Worm (Caenorhabditis elegans) whole organism, mixed stage, embryonic: ENCODE measurements around the gene szy-2.
A peak's percentile ranks its signal among the peaks of the same experiment; 100 is the strongest.

Source experiments
- M03D4.4 ChIP-seq: sonication (generic microtip); optimal IDR thresholded peaks from 2 replicates; lab custom pipeline; 2017; ENCODE audit warnings: mild to moderate bottlenecking, missing genetic modification characterization, missing compliant biosample characterization
- bed-3 ChIP-seq: fragments of 200-800 bp; sonication (Bioruptor generic); optimal IDR thresholded peaks from 3 replicates; lab custom pipeline; 2018; ENCODE audit warnings: mild to moderate bottlenecking, missing genetic modification characterization, moderate library complexity, missing compliant biosample characterization
- blmp-1 ChIP-seq: fragments of 150-350 bp; optimal IDR thresholded peaks from 2 replicates; lab custom pipeline; 2014; ENCODE audit warnings: missing biosample characterization, missing genetic modification characterization
- ceh-39 ChIP-seq: fragments of 150-350 bp; optimal IDR thresholded peaks from 2 replicates; lab custom pipeline; 2014; ENCODE audit warnings: missing biosample characterization, missing genetic modification characterization
- ceh-43 ChIP-seq: fragments of 200-800 bp; sonication (Bioruptor generic); optimal IDR thresholded peaks from 2 replicates; lab custom pipeline; 2018; ENCODE audit warnings: mild to moderate bottlenecking, missing genetic modification characterization, moderate library complexity, missing compliant biosample characterization
- ceh-83 ChIP-seq: fragments of 200-800 bp; sonication (Bioruptor generic); optimal IDR thresholded peaks from 2 replicates; lab custom pipeline; 2018; ENCODE audit warnings: mild to moderate bottlenecking, missing genetic modification characterization, missing compliant biosample characterization
- ces-1 ChIP-seq: fragments of 150-350 bp; optimal IDR thresholded peaks from 2 replicates; lab custom pipeline; 2014; ENCODE audit warnings: missing biosample characterization, missing genetic modification reagents, missing genetic modification characterization
- drap-1 ChIP-seq: fragments of 200-800 bp; sonication (Bioruptor generic); optimal IDR thresholded peaks from 3 replicates; lab custom pipeline; 2018; ENCODE audit warnings: mild to moderate bottlenecking, missing genetic modification characterization, missing compliant biosample characterization
- elt-1 ChIP-seq: sonication (generic microtip); optimal IDR thresholded peaks from 2 replicates; lab custom pipeline; 2017; ENCODE audit warnings: missing genetic modification characterization, mild to moderate bottlenecking, missing compliant biosample characterization, antibody characterized with exemption, moderate library complexity, borderline replicate concordance; ENCODE audit not compliant: insufficient read depth
- elt-3 ChIP-seq: fragments of 150-350 bp; optimal IDR thresholded peaks from 2 replicates; lab custom pipeline; 2014; ENCODE audit warnings: missing biosample characterization, missing genetic modification characterization
- flh-1 ChIP-seq: fragments of 200-800 bp; sonication (Bioruptor generic); optimal IDR thresholded peaks from 2 replicates; lab custom pipeline; 2018; ENCODE audit warnings: mild to moderate bottlenecking, missing genetic modification characterization, moderate library complexity, missing compliant biosample characterization
- ham-2 ChIP-seq: fragments of 200-800 bp; sonication (Bioruptor generic); optimal IDR thresholded peaks from 2 replicates; lab custom pipeline; 2018; ENCODE audit warnings: mild to moderate bottlenecking, missing genetic modification characterization, missing compliant biosample characterization
- hlh-1 ChIP-seq: fragments of 150-350 bp; optimal IDR thresholded peaks from 2 replicates; lab custom pipeline; 2014; ENCODE audit warnings: missing biosample characterization, missing genetic modification reagents, missing genetic modification characterization
- lin-13 ChIP-seq: fragments of 150-350 bp; optimal IDR thresholded peaks from 2 replicates; lab custom pipeline; 2014; ENCODE audit warnings: missing biosample characterization, missing genetic modification characterization
- lin-32 ChIP-seq: fragments of 200-800 bp; sonication (Bioruptor generic); optimal IDR thresholded peaks from 2 replicates; lab custom pipeline; 2018; ENCODE audit warnings: mild to moderate bottlenecking, missing genetic modification characterization, missing compliant biosample characterization
- lsy-2 ChIP-seq: fragments of 150-350 bp; optimal IDR thresholded peaks from 2 replicates; lab custom pipeline; 2014; ENCODE audit warnings: missing biosample characterization, missing genetic modification characterization
- mab-5 ChIP-seq: fragments of 150-350 bp; optimal IDR thresholded peaks from 2 replicates; lab custom pipeline; 2014; ENCODE audit warnings: missing biosample characterization, missing genetic modification characterization
- mep-1 ChIP-seq: fragments of 150-350 bp; optimal IDR thresholded peaks from 2 replicates; lab custom pipeline; 2017; ENCODE audit warnings: missing biosample characterization, missing genetic modification reagents, missing genetic modification characterization, inconsistent platforms
- mls-2 ChIP-seq: sonication (generic microtip); optimal IDR thresholded peaks from 2 replicates; lab custom pipeline; 2016; ENCODE audit warnings: mild to moderate bottlenecking, missing genetic modification characterization, moderate library complexity, missing compliant biosample characterization
- nhr-12 ChIP-seq: fragments of 150-350 bp; optimal IDR thresholded peaks from 2 replicates; lab custom pipeline; 2014; ENCODE audit warnings: missing biosample characterization, missing genetic modification characterization
- nhr-2 ChIP-seq: fragments of 150-350 bp; optimal IDR thresholded peaks from 2 replicates; lab custom pipeline; 2014; ENCODE audit warnings: missing biosample characterization, missing genetic modification characterization
- nhr-237 ChIP-seq: fragments of 150-350 bp; optimal IDR thresholded peaks from 2 replicates; lab custom pipeline; 2014; ENCODE audit warnings: missing biosample characterization, missing genetic modification characterization
- nhr-28 ChIP-seq: fragments of 150-350 bp; optimal IDR thresholded peaks from 2 replicates; lab custom pipeline; 2014; ENCODE audit warnings: missing biosample characterization, missing genetic modification characterization
- nhr-76 ChIP-seq: sonication (generic microtip); optimal IDR thresholded peaks from 2 replicates; lab custom pipeline; 2017; ENCODE audit warnings: missing biosample characterization, missing genetic modification characterization
- pha-4 ChIP-seq: fragments of 150-350 bp; optimal IDR thresholded peaks from 2 replicates; lab custom pipeline; 2018; ENCODE audit warnings: missing biosample characterization, missing genetic modification reagents, missing genetic modification characterization
- sem-2 ChIP-seq: fragments of 200-800 bp; sonication (Bioruptor generic); optimal IDR thresholded peaks from 2 replicates; lab custom pipeline; 2018; ENCODE audit warnings: mild to moderate bottlenecking, missing genetic modification characterization, missing compliant biosample characterization
- snpc-4 ChIP-seq: fragments of 150-350 bp; optimal IDR thresholded peaks from 2 replicates; lab custom pipeline; 2014; ENCODE audit warnings: missing biosample characterization, missing genetic modification characterization
- sptf-1 ChIP-seq: sonication (generic microtip); optimal IDR thresholded peaks from 2 replicates; lab custom pipeline; 2017; ENCODE audit warnings: mild to moderate bottlenecking, missing genetic modification characterization, moderate library complexity, missing compliant biosample characterization
- tbx-8 ChIP-seq: fragments of 200-800 bp; sonication (Bioruptor generic); optimal IDR thresholded peaks from 2 replicates; lab custom pipeline; 2018; ENCODE audit warnings: mild to moderate bottlenecking, missing genetic modification characterization, moderate library complexity, missing compliant biosample characterization
- unc-120 ChIP-seq: sonication (generic microtip); optimal IDR thresholded peaks from 2 replicates; lab custom pipeline; 2017; ENCODE audit warnings: missing genetic modification characterization, missing compliant biosample characterization; ENCODE audit not compliant: poor library complexity, severe bottlenecking
- unc-39 ChIP-seq: fragments of 150-350 bp; optimal IDR thresholded peaks from 2 replicates; lab custom pipeline; 2014; ENCODE audit warnings: missing biosample characterization, missing genetic modification characterization
- unc-62 ChIP-seq: fragments of 150-350 bp; optimal IDR thresholded peaks from 2 replicates; lab custom pipeline; 2014; ENCODE audit warnings: missing biosample characterization, missing genetic modification reagents, missing genetic modification characterization
- zip-8 ChIP-seq: fragments of 150-350 bp; optimal IDR thresholded peaks from 2 replicates; lab custom pipeline; 2014; ENCODE audit warnings: missing biosample characterization, missing genetic modification characterization
- ztf-11 ChIP-seq: fragments of 150-350 bp; optimal IDR thresholded peaks from 2 replicates; lab custom pipeline; 2014; ENCODE audit warnings: missing biosample characterization, missing genetic modification characterization

szy-2 gene

DNA sequence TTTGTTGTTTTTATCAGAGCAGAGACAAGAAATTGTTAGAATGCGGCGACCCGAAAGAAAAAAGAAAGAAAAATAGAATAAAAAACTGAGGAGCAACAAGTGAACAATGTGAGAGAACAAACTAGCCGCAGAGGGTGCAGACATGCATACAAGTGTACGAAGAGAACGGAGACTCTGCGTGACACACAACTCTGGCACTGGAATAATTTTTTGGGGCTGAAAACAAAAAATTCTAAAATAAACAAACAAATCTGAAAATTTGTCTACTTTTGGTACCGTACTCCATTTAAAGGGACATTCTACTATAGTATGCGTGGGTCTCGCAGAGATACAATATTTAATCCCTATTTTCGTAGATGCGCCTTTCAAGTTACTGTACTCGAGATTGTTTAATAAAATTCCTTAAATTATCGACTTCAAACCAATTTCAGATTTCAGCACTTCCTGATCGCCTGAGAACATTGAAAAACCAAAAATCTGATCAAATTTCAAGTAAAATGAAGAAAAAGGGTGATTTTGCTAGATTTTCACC, 4.0 kb upstream of the szy-2 start:
- no peak for TF ChIP-seq tbx-8 (GFP tag; lab: Kevin White, UChicago)

DNA sequence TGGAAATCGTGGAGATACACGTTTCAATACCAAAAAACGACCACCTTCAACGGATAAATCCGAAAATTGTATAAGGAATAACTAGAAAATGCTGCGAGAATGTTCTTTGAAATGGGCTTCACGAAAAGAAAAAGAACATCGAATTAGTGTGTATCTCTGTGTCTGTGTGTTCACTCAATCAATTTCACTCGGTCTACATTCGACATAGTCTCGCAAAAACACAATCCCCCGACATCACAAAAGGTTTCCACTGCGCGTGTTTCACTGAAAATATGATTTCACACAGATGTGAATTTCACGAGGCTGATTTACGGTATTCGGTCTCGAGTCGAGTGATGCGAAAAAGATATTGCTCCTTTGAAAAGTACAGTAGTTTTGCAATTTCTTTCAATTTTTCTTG, 2.6 kb upstream of the szy-2 start:
- TF ChIP-seq ces-1 (GFP tag; lab: Kevin White, UChicago) (peak; percentile 6), blmp-1 (tag; lab: Kevin White, UChicago) (no peak)

DNA sequence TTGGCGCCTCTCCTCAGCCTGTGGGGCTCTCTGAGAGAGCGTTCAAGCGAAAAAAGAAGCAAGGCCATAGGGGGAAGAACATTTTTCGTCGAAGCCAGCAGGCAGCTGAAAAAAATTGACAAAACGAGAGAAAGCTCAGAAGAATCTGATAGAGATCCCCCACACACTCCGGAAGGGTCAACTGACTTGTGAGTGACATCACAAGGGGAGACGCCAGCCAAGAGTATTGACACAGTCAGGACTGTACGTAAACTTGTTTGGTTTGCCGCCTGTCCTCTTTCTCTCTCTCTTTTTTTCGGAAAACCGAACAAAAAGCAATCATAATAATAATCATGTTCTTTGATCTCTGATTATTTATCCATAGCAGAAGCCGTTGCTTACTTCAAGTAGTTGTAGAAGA, 1.8 kb upstream of the szy-2 start:
- no peak for TF ChIP-seq ces-1 (GFP tag; lab: Kevin White, UChicago)
- TF ChIP-seq ztf-11 (tag; lab: Kevin White, UChicago) = no peak
- TF ChIP-seq lin-13 (tag; lab: Kevin White, UChicago) = no peak
- TF ChIP-seq lin-32 (GFP tag; lab: Kevin White, UChicago) = no peak
- no peak for TF ChIP-seq bed-3 (GFP tag; lab: Kevin White, UChicago)

DNA sequence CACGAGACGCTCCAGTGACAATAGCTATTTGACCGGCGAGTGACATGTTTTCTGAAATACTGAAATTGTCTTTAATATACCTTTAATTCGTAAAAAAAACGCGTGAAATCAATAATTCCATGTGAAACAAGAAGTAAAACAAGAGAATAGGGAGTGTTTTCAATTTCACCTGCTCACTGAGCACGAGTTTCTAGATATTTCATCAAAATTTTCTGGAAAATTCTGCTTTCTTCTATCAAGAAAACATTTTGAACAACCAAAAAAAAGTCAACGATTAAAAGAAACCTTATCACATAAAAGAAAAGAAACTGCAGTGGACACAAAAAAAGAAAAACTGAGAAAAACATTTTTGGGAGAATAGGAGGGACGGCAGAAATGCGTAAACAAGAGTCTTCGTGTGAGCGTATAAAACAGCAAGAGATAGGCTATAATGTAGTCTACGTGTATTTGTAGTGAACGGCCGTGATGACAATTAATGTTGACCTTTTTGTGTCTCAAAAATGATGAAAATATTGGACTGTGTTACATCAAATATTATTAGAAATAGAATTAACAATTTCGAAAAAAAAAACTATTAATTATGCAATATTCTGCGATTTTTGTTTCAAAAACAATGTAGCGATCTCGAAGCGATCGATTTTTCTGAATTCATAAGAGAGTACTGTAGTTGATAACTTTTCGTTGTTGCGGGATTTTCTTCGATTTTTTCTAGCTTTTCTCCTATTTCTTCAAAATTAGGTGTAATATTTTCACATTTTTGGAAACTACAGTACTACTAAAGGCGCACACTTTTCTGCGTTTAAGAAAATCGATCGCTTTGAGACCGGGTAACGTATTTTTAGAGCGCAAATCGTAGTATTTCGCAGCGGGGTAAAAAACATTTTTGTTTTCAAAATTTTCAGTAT, 2.8 kb downstream of the szy-2 start, which contains the start of gene dhs-9:
Gene dhs-9, minus strand, starts transcription at position 51 of the 905 bp plus-strand sequence.
- TF ChIP-seq elt-3 (tag; lab: Kevin White, UChicago) (no peak), ceh-43 (GFP tag; lab: Kevin White, UChicago) (no peak), tbx-8 (GFP tag; lab: Kevin White, UChicago) (no peak), flh-1 (GFP tag; lab: Kevin White, UChicago) (no peak), blmp-1 (tag; lab: Kevin White, UChicago) (no peak), ceh-39 (tag; lab: Kevin White, UChicago) (no peak), snpc-4 (no peak), unc-39 (tag; lab: Kevin White, UChicago) (no peak), nhr-28 (tag; lab: Kevin White, UChicago) (no peak), lsy-2 (tag; lab: Kevin White, UChicago) (no peak), pha-4 (no peak), lin-13 (tag; lab: Kevin White, UChicago) (no peak)

DNA sequence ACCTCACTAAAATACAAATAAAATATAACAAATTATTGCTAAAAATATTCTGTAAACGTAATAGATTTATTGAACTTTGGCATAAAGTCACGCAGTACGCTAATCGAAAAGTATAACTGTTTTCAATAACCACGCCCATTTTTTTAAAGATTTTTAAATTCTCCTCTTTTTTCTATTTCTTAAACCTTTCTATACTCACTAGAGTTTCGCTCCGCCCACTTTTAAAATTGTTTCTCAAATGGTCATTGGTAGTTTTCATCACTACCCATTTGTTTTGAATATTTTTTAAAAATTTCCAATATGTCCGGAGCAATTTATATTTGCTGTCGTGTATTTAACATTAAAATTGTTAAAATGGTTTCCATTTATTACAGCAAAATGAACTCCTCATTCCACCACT, 9.2 kb downstream of the szy-2 start, which contains the start of gene Y32H12A.1:
Gene Y32H12A.1, plus strand, starts transcription at position 301 of the 400 bp plus-strand sequence.
- TF ChIP-seq blmp-1 (tag; lab: Kevin White, UChicago) (no peak), snpc-4 (no peak), mab-5 (tag; lab: Kevin White, UChicago) (no peak), elt-1 (tag; lab: Kevin White, UChicago) (no peak), unc-62 (no peak), ceh-43 (GFP tag; lab: Kevin White, UChicago) (no peak), lsy-2 (tag; lab: Kevin White, UChicago) (no peak)

DNA sequence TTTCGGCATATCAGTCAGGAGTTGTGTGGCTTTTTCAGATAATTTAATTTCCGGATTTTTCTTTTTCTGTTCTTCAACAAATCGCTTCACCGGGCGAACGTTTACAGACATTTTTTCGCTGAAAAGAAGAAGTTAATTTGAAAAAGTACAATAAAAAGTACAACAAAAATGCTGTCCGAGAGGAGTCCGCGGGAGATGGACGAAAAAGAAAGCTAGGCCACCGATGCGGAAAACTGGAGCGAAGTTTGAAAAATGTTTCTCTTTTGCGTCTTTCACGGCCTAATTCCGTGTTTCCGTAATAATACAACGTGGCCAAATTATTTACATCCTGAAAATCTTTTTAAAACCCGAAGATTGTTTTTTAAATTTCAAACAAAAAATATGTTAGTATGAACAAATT, 21.8 kb downstream of the szy-2 start, which contains the start of gene thoc-5:
Gene thoc-5, minus strand, starts transcription at position 152 of the 400 bp plus-strand sequence.
- TF ChIP-seq tbx-8 (GFP tag; lab: Kevin White, UChicago) (no peak), ceh-39 (tag; lab: Kevin White, UChicago) (no peak), nhr-76 (tag; lab: Kevin White, UChicago) (no peak), mls-2 (tag; lab: Kevin White, UChicago) (peak; percentile 33), lin-13 (tag; lab: Kevin White, UChicago) (peak; percentile 27), unc-120 (no peak), mep-1 (tag; lab: Kevin White, UChicago) (peak; percentile 61), ham-2 (GFP tag; lab: Kevin White, UChicago) (no peak), sem-2 (GFP tag; lab: Kevin White, UChicago) (no peak), blmp-1 (tag; lab: Kevin White, UChicago) (no peak), nhr-12 (tag; lab: Kevin White, UChicago) (no peak), lin-32 (GFP tag; lab: Kevin White, UChicago) (no peak), hlh-1 (tag; lab: Kevin White, UChicago) (no peak), nhr-2 (tag; lab: Kevin White, UChicago) (no peak), sptf-1 (tag; lab: Kevin White, UChicago) (peak; percentile 70), unc-62 (no peak), zip-8 (no peak), lsy-2 (tag; lab: Kevin White, UChicago) (peak; percentile 67), ceh-83 (GFP tag; lab: Kevin White, UChicago) (no peak), drap-1 (GFP tag; lab: Kevin White, UChicago) (no peak), flh-1 (GFP tag; lab: Kevin White, UChicago) (no peak), ces-1 (GFP tag; lab: Kevin White, UChicago) (peak; percentile 21), snpc-4 (no peak), nhr-28 (tag; lab: Kevin White, UChicago) (no peak), pha-4 (no peak), mab-5 (tag; lab: Kevin White, UChicago) (no peak), ztf-11 (tag; lab: Kevin White, UChicago) (no peak), ceh-43 (GFP tag; lab: Kevin White, UChicago) (no peak), elt-3 (tag; lab: Kevin White, UChicago) (no peak), elt-1 (tag; lab: Kevin White, UChicago) (no peak), unc-39 (tag; lab: Kevin White, UChicago) (no peak), nhr-237 (tag; lab: Kevin White, UChicago) (peak; percentile 50), bed-3 (GFP tag; lab: Kevin White, UChicago) (no peak), M03D4.4 (tag; lab: Kevin White, UChicago) (no peak)
